Worm (Caenorhabditis elegans) whole organism, early embryonic: ENCODE measurements around the gene spe-17.

ENCODE experiments used
- B0310.2 ChIP-seq: sonication (generic microtip); optimal IDR thresholded peaks from 2 replicates; lab custom pipeline; 2016; ENCODE audit warnings: mild to moderate bottlenecking, missing genetic modification characterization, missing compliant biosample characterization
- aly-1 ChIP-seq: sonication (generic microtip); optimal IDR thresholded peaks from 2 replicates; lab custom pipeline; 2016; ENCODE audit warnings: missing genetic modification characterization, missing compliant biosample characterization
- ama-1 ChIP-seq: fragments of 150-350 bp; optimal IDR thresholded peaks from 2 replicates; lab custom pipeline; 2014
- ets-7 ChIP-seq: sonication (generic microtip); optimal IDR thresholded peaks from 2 replicates; lab custom pipeline; 2016; ENCODE audit warnings: missing genotype, missing genetic modification characterization, missing compliant biosample characterization
- hmbx-1 ChIP-seq: sonication (generic microtip); optimal IDR thresholded peaks from 2 replicates; lab custom pipeline; 2016; ENCODE audit warnings: mild to moderate bottlenecking, missing genetic modification characterization, missing compliant biosample characterization
- hnd-1 ChIP-seq: sonication (generic microtip); optimal IDR thresholded peaks from 2 replicates; lab custom pipeline; 2016; ENCODE audit warnings: missing genetic modification characterization, missing compliant biosample characterization
- pes-1 ChIP-seq: fragments of 200-800 bp; sonication (Bioruptor generic); IDR thresholded peaks from 2 replicates; pipeline ENCODE4 v1.3.6; 2022; ENCODE audit warnings: missing genetic modification reagents, missing genetic modification characterization, missing compliant biosample characterization
- tbx-37 ChIP-seq: fragments of 200-800 bp; sonication (Bioruptor generic); conservative IDR thresholded peaks from 2 replicates; pipeline ENCODE4 v1.3.6; 2022; ENCODE audit warnings: missing genetic modification reagents, missing genetic modification characterization, missing compliant biosample characterization

ce11 chrIV:12018920-12019319, 5.7 kb downstream of the spe-17 start:
- TF ChIP-seq ama-1 (no peak), hnd-1 (tag; lab: Kevin White, UChicago) (no peak), hmbx-1 (no peak), ets-7 (tag; lab: Kevin White, UChicago) (no peak), aly-1 (no peak), tbx-37 (GFP tag; lab: Robert Waterston, UW) (no peak), B0310.2 (no peak), pes-1 (GFP tag; lab: Robert Waterston, UW) (no peak)
